Worm (Caenorhabditis elegans) whole organism, young adult: ENCODE data around the gene pfkb-1.2.

Experiments used
- C17E4.6 ChIP-seq: fragments of 200-800 bp; sonication (Bioruptor generic); IDR thresholded peaks from 2 replicates; pipeline ENCODE4 v1.3.6; 2022; ENCODE audit warnings: missing genetic modification reagents, missing genetic modification characterization, missing compliant biosample characterization
- F23B12.7 ChIP-seq: sonication (generic microtip); optimal IDR thresholded peaks from 2 replicates; lab custom pipeline; 2017; ENCODE audit warnings: missing genetic modification characterization, mild to moderate bottlenecking, missing compliant biosample characterization, antibody characterized with exemption, moderate library complexity; ENCODE audit not compliant: insufficient read depth
- F52B5.7 ChIP-seq: sonication (generic microtip); optimal IDR thresholded peaks from 2 replicates; lab custom pipeline; 2016; ENCODE audit warnings: mild to moderate bottlenecking, missing genetic modification characterization, missing compliant biosample characterization
- F57A8.1 ChIP-seq: fragments of 200-800 bp; sonication (Bioruptor generic); optimal IDR thresholded peaks from 2 replicates; lab custom pipeline; 2018; ENCODE audit warnings: mild to moderate bottlenecking, missing genetic modification characterization, moderate library complexity, missing compliant biosample characterization
- F57C9.4 ChIP-seq: sonication (generic microtip); optimal IDR thresholded peaks from 2 replicates; lab custom pipeline; 2017; ENCODE audit warnings: mild to moderate bottlenecking, missing genetic modification characterization, missing compliant biosample characterization
- K11D2.4 ChIP-seq: fragments of 200-800 bp; sonication (Bioruptor generic); IDR thresholded peaks from 2 replicates; pipeline ENCODE4 v1.3.6; 2022; ENCODE audit warnings: missing genetic modification reagents, missing genetic modification characterization, missing compliant biosample characterization
- K12H6.12 ChIP-seq: fragments of 200-800 bp; sonication (Bioruptor generic); optimal IDR thresholded peaks from 2 replicates; lab custom pipeline; 2018; ENCODE audit warnings: mild to moderate bottlenecking, missing genetic modification characterization, missing compliant biosample characterization
- T07F8.4 ChIP-seq: sonication (generic microtip); optimal IDR thresholded peaks from 2 replicates; lab custom pipeline; 2016; ENCODE audit warnings: mild to moderate bottlenecking, missing genetic modification characterization, moderate library complexity, missing compliant biosample characterization
- Y53G8AR.9 ChIP-seq: fragments of 200-800 bp; sonication (Bioruptor generic); conservative IDR thresholded peaks from 2 replicates; pipeline ENCODE4 v1.3.6; 2022; ENCODE audit warnings: missing genetic modification reagents, missing genetic modification characterization, missing compliant biosample characterization
- Y67H2A.10 ChIP-seq: fragments of 200-800 bp; sonication (Bioruptor generic); conservative IDR thresholded peaks from 2 replicates; pipeline ENCODE4 v1.3.6; 2022; ENCODE audit warnings: missing genetic modification reagents, missing genetic modification characterization, missing compliant biosample characterization
- akir-1 ChIP-seq: fragments of 200-800 bp; sonication (Bioruptor generic); optimal IDR thresholded peaks from 2 replicates; lab custom pipeline; 2018; ENCODE audit warnings: mild to moderate bottlenecking, missing genetic modification characterization, moderate library complexity, missing compliant biosample characterization
- atf-7 ChIP-seq: sonication (generic microtip); optimal IDR thresholded peaks from 2 replicates; lab custom pipeline; 2017; ENCODE audit warnings: mild to moderate bottlenecking, missing genetic modification characterization, missing compliant biosample characterization
- athp-1 ChIP-seq: sonication (generic microtip); optimal IDR thresholded peaks from 2 replicates; lab custom pipeline; 2017; ENCODE audit warnings: mild to moderate bottlenecking, missing genetic modification characterization, missing compliant biosample characterization
- ceh-58 ChIP-seq: fragments of 200-800 bp; sonication (Bioruptor generic); IDR thresholded peaks from 2 replicates; pipeline ENCODE4 v1.3.6; 2022; ENCODE audit warnings: missing genetic modification characterization, missing compliant biosample characterization
- ceh-79 ChIP-seq: sonication (generic microtip); optimal IDR thresholded peaks from 2 replicates; lab custom pipeline; 2017; ENCODE audit warnings: mild to moderate bottlenecking, missing genetic modification characterization, missing compliant biosample characterization
- dox-1 ChIP-seq: fragments of 200-800 bp; sonication (Bioruptor generic); IDR thresholded peaks from 2 replicates; pipeline ENCODE4 v1.3.6; 2022; ENCODE audit warnings: missing genetic modification reagents, missing genetic modification characterization, missing compliant biosample characterization
- efl-1 ChIP-seq: fragments of 150-350 bp; optimal IDR thresholded peaks from 2 replicates; lab custom pipeline; 2014; ENCODE audit warnings: missing biosample characterization, missing genetic modification reagents, missing genetic modification characterization
- egl-18 ChIP-seq: fragments of 200-800 bp; sonication (Bioruptor generic); IDR thresholded peaks from 2 replicates; pipeline ENCODE4 v1.3.6; 2022; ENCODE audit warnings: missing genetic modification reagents, missing genetic modification characterization, missing compliant biosample characterization
- ekl-4 ChIP-seq: fragments of 200-800 bp; sonication (Bioruptor generic); IDR thresholded peaks from 2 replicates; pipeline ENCODE4 v1.3.6; 2022; ENCODE audit warnings: missing genetic modification reagents, missing genetic modification characterization, missing compliant biosample characterization
- ets-4 ChIP-seq: fragments of 200-800 bp; sonication (Bioruptor generic); optimal IDR thresholded peaks from 2 replicates; lab custom pipeline; 2018; ENCODE audit warnings: mild to moderate bottlenecking, missing genetic modification characterization, missing compliant biosample characterization
- gei-17 ChIP-seq: fragments of 200-800 bp; sonication (Bioruptor generic); optimal IDR thresholded peaks from 2 replicates; lab custom pipeline; 2018; ENCODE audit warnings: mild to moderate bottlenecking, missing genetic modification characterization, missing compliant biosample characterization
- hlh-12 ChIP-seq: sonication (generic microtip); optimal IDR thresholded peaks from 2 replicates; lab custom pipeline; 2016; ENCODE audit warnings: missing genetic modification characterization, missing compliant biosample characterization
- hlh-26 ChIP-seq: fragments of 200-800 bp; sonication (Bioruptor generic); conservative IDR thresholded peaks from 2 replicates; pipeline ENCODE4 v1.3.6; 2022; ENCODE audit warnings: missing genetic modification reagents, missing genetic modification characterization, missing compliant biosample characterization
- hmg-1.2 ChIP-seq: fragments of 200-800 bp; sonication (Bioruptor generic); IDR thresholded peaks from 2 replicates; pipeline ENCODE4 v1.3.6; 2022; ENCODE audit warnings: missing genetic modification reagents, missing genetic modification characterization, missing compliant biosample characterization
- let-526 ChIP-seq: fragments of 200-800 bp; sonication (Bioruptor generic); IDR thresholded peaks from 2 replicates; pipeline ENCODE4 v1.3.6; 2022; ENCODE audit warnings: missing genetic modification reagents, missing genetic modification characterization, missing compliant biosample characterization
- let-607 ChIP-seq, 2 experiments: fragments of 200-800 bp in 1 of 2; sonication (Bioruptor generic) in 1 of 2; sonication (generic microtip) in 1 of 2; optimal IDR thresholded peaks; 2 replicates each; lab custom pipeline; 2016 to 2018; ENCODE audit warnings: mild to moderate bottlenecking in 2 of 2, missing compliant biosample characterization in 2 of 2, missing genetic modification characterization in 2 of 2, moderate library complexity in 2 of 2, missing genotype in 1 of 2
- lin-40 ChIP-seq: sonication (generic microtip); optimal IDR thresholded peaks from 2 replicates; lab custom pipeline; 2016; ENCODE audit warnings: missing genetic modification characterization, mild to moderate bottlenecking, missing compliant biosample characterization, missing genotype, missing genetic modification reagents
- lsl-1 ChIP-seq: fragments of 200-800 bp; sonication (Bioruptor generic); optimal IDR thresholded peaks from 2 replicates; lab custom pipeline; 2018; ENCODE audit warnings: mild to moderate bottlenecking, missing genetic modification characterization, moderate library complexity, missing compliant biosample characterization
- lsy-27 ChIP-seq: sonication (generic microtip); optimal IDR thresholded peaks from 2 replicates; lab custom pipeline; 2017; ENCODE audit warnings: missing genetic modification characterization, mild to moderate bottlenecking, missing compliant biosample characterization, antibody characterized with exemption, missing genotype, borderline replicate concordance; ENCODE audit not compliant: insufficient read depth
- madf-8 ChIP-seq: fragments of 200-800 bp; sonication (Bioruptor generic); conservative IDR thresholded peaks from 2 replicates; pipeline ENCODE4 v1.3.6; 2022; ENCODE audit warnings: missing genetic modification reagents, missing genetic modification characterization, missing compliant biosample characterization
- mcd-1 ChIP-seq: fragments of 200-800 bp; sonication (Bioruptor generic); IDR thresholded peaks from 2 replicates; pipeline ENCODE4 v1.3.6; 2022; ENCODE audit warnings: missing genetic modification reagents, missing genetic modification characterization, missing compliant biosample characterization
- nfya-1 ChIP-seq: sonication (generic microtip); optimal IDR thresholded peaks from 2 replicates; lab custom pipeline; 2017; ENCODE audit warnings: antibody characterized with exemption, missing compliant biosample characterization, missing genetic modification characterization, borderline replicate concordance; ENCODE audit not compliant: insufficient read depth
- nfyb-1 ChIP-seq: fragments of 200-800 bp; sonication (Bioruptor generic); IDR thresholded peaks from 2 replicates; pipeline ENCODE4 v1.3.6; 2022; ENCODE audit warnings: missing genetic modification reagents, missing genetic modification characterization, missing compliant biosample characterization
- nhr-27 ChIP-seq: fragments of 200-800 bp; sonication (Bioruptor generic); optimal IDR thresholded peaks from 2 replicates; lab custom pipeline; 2018; ENCODE audit warnings: mild to moderate bottlenecking, missing genetic modification characterization, moderate library complexity, missing compliant biosample characterization
- rcor-1 ChIP-seq: fragments of 200-800 bp; sonication (Bioruptor generic); IDR thresholded peaks from 2 replicates; pipeline ENCODE4 v1.3.6; 2022; ENCODE audit warnings: missing genetic modification reagents, missing genetic modification characterization, missing compliant biosample characterization
- repo-1 ChIP-seq: sonication (generic microtip); optimal IDR thresholded peaks from 2 replicates; lab custom pipeline; 2017; ENCODE audit warnings: mild to moderate bottlenecking, missing genetic modification characterization, missing compliant biosample characterization
- sea-2 ChIP-seq: fragments of 200-800 bp; sonication (Bioruptor generic); IDR thresholded peaks from 2 replicates; pipeline ENCODE4 v1.3.6; 2022; ENCODE audit warnings: missing genetic modification characterization, missing compliant biosample characterization
- snpc-1.1 ChIP-seq: sonication (generic microtip); optimal IDR thresholded peaks from 2 replicates; lab custom pipeline; 2017; ENCODE audit warnings: missing genetic modification characterization, mild to moderate bottlenecking, missing compliant biosample characterization, antibody characterized with exemption, moderate library complexity, missing genotype, missing genetic modification reagents; ENCODE audit not compliant: insufficient read depth
- snpc-3.4 ChIP-seq: sonication (generic microtip); optimal IDR thresholded peaks from 2 replicates; lab custom pipeline; 2017; ENCODE audit warnings: missing genetic modification characterization, mild to moderate bottlenecking, missing compliant biosample characterization, antibody characterized with exemption, moderate library complexity, missing genotype, missing genetic modification reagents
- somi-1 ChIP-seq: fragments of 200-800 bp; sonication (Bioruptor generic); optimal IDR thresholded peaks from 2 replicates; lab custom pipeline; 2018; ENCODE audit warnings: mild to moderate bottlenecking, missing genetic modification characterization, missing compliant biosample characterization
- sptf-2 ChIP-seq: fragments of 200-800 bp; sonication (Bioruptor generic); optimal IDR thresholded peaks from 2 replicates; lab custom pipeline; 2018; ENCODE audit warnings: mild to moderate bottlenecking, missing genetic modification characterization, missing compliant biosample characterization
- tbp1 ChIP-seq: fragments of 200-800 bp; sonication (Bioruptor generic); optimal IDR thresholded peaks from 2 replicates; lab custom pipeline; 2018; ENCODE audit warnings: mild to moderate bottlenecking, missing genetic modification characterization, missing compliant biosample characterization
- unc-62 ChIP-seq: fragments of 150-350 bp; optimal IDR thresholded peaks from 2 replicates; lab custom pipeline; 2014; ENCODE audit warnings: missing biosample characterization, missing genetic modification reagents, missing genetic modification characterization
- zim-3 ChIP-seq: sonication (generic microtip); optimal IDR thresholded peaks from 2 replicates; lab custom pipeline; 2017; ENCODE audit warnings: mild to moderate bottlenecking, missing genetic modification characterization, moderate library complexity, missing compliant biosample characterization
- ztf-28 ChIP-seq: fragments of 200-800 bp; sonication (Bioruptor generic); IDR thresholded peaks from 2 replicates; pipeline ENCODE4 v1.3.6; 2022; ENCODE audit warnings: missing genetic modification reagents, missing genetic modification characterization, missing compliant biosample characterization
- ztf-6 ChIP-seq: fragments of 200-800 bp; sonication (Bioruptor generic); IDR thresholded peaks from 2 replicates; pipeline ENCODE4 v1.3.6; 2022; ENCODE audit warnings: missing genetic modification reagents, missing genetic modification characterization, missing compliant biosample characterization

The pfkb-1.2 gene

DNA sequence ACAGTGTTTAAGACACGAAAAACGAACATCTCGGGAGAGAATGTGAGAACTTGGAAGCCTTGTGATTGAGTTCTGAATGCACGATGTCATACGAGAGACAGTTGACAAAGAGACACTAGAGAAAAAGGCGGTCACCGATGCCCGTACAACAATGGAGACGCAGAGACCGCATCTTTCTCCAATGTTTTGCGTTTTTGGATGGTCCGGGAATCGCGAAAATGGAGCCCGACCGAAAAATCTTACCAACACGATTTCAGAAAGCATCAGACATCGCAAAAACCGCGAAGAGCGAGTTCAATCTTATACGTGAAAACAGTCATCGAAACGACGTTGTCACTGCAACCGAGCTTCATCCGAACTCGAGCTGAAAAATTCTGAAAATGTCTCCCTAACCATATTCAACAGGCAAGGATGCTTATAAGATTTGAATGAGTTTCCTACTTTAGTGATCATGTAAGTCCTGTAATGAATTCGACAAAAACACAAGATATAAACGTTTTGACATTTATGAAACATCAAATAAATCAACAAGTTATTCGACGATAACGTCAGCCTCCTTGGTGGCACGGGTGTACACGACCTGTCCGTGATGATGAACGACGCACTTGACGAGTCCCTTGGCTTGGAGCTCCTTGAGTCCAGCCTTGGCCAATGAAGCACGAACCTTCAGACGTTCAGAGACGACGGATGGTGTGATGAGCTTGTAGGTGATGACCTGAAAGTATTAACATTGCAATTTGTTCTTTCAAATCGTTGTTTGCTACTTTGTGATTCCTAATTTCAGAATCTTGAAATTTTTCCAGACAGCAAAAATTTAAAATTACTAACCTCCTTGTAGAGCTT lies 5.1 kb downstream of the pfkb-1.2 start, which contains the start of gene inx-7 (continued):
- TF ChIP-seq hlh-12 (tag; lab: Kevin White, UChicago): no peak
- TF ChIP-seq mcd-1 (GFP tag; lab: Robert Waterston, UW): peak; percentile 56
- TF ChIP-seq egl-18: no peak
- peak; percentile 57 for TF ChIP-seq sptf-2 (GFP tag; lab: Kevin White, UChicago)
- TF ChIP-seq rcor-1 (GFP tag; lab: Robert Waterston, UW): peak; percentile 83
- no peak for TF ChIP-seq ztf-6 (GFP tag; lab: Robert Waterston, UW)
- TF ChIP-seq Y67H2A.10 (GFP tag; lab: Robert Waterston, UW): no peak
- no peak for TF ChIP-seq K12H6.12
- no peak for TF ChIP-seq hlh-26 (GFP tag; lab: Robert Waterston, UW)
- peak; percentile 44 for TF ChIP-seq lsl-1
- no peak for TF ChIP-seq nhr-27 (tag; lab: Kevin White, UChicago)
- TF ChIP-seq K11D2.4 (GFP tag; lab: Robert Waterston, UW): no peak
- peak; percentile 50 for TF ChIP-seq tbp1 (GFP tag; lab: Kevin White, UChicago)
- TF ChIP-seq atf-7 (tag; lab: Kevin White, UChicago): no peak
- peak; percentile 85 for TF ChIP-seq ekl-4 (GFP tag; lab: Robert Waterston, UW)
- TF ChIP-seq madf-8 (GFP tag; lab: Robert Waterston, UW): no peak
- peak; percentile 62 for TF ChIP-seq athp-1 (tag; lab: Kevin White, UChicago)
- no peak for TF ChIP-seq T07F8.4 (tag; lab: Kevin White, UChicago)
- TF ChIP-seq let-526 (GFP tag; lab: Robert Waterston, UW): no peak
- TF ChIP-seq dox-1: peak; percentile 64
- TF ChIP-seq F57C9.4 (tag; lab: Kevin White, UChicago): no peak
- TF ChIP-seq hmg-1.2: peak; percentile 62
- TF ChIP-seq gei-17 (GFP tag; lab: Kevin White, UChicago): no peak
- TF ChIP-seq nfyb-1 (GFP tag; lab: Robert Waterston, UW): peak; percentile 60; the same call in 1 of the 2 replicates
- TF ChIP-seq ets-4 (GFP tag; lab: Kevin White, UChicago): peak; percentile 67
- TF ChIP-seq somi-1 (GFP tag; lab: Kevin White, UChicago): no peak
- TF ChIP-seq lin-40 (tag; lab: Kevin White, UChicago): no peak
- peak; percentile 90 for TF ChIP-seq Y53G8AR.9
- no peak for TF ChIP-seq lsy-27
- peak; percentile 51 for TF ChIP-seq snpc-1.1 (tag; lab: Kevin White, UChicago)
- TF ChIP-seq nfya-1 (tag; lab: Kevin White, UChicago): no peak
- TF ChIP-seq efl-1 (GFP tag; lab: Kevin White, UChicago): peak; percentile 27
- 0 out of 2 replicates have a peak, but pooled peaks have one; percentile 8 for TF ChIP-seq C17E4.6 (GFP tag; lab: Robert Waterston, UW)
- no peak for TF ChIP-seq F57A8.1 (GFP tag; lab: Kevin White, UChicago)
- no peak for TF ChIP-seq F23B12.7 (tag; lab: Kevin White, UChicago)
- TF ChIP-seq snpc-3.4 (tag; lab: Kevin White, UChicago): peak; percentile 70
- TF ChIP-seq sea-2 (GFP tag; lab: Robert Waterston, UW): no peak
- TF ChIP-seq F52B5.7 (tag; lab: Kevin White, UChicago): no peak
- TF ChIP-seq ztf-28 (GFP tag; lab: Robert Waterston, UW): no peak
- no peak for TF ChIP-seq repo-1
- no peak for TF ChIP-seq ceh-58
- no peak for TF ChIP-seq zim-3 (tag; lab: Kevin White, UChicago)
- no peak for TF ChIP-seq unc-62 (GFP tag; lab: Kevin White, UChicago)
- no peak for TF ChIP-seq let-607 (tag; optimal IDR thresholded peaks at IDR 0.05; lab: Kevin White, UChicago)
- TF ChIP-seq akir-1 (GFP tag; lab: Kevin White, UChicago): no peak
- TF ChIP-seq ceh-79: peak; percentile 36
